Worm (Caenorhabditis elegans): ENCODE measurements around the gene math-26.

math-26 gene

ce11 chrII:1771347-1771746 is at the start of gene math-26:
Gene math-26 (plus strand): TSS chrII:1771647.
- peak; percentile 21 for TF ChIP-seq elt-2 (tag; optimal IDR thresholded peaks at IDR 0.05)

- TF ChIP-seq elt-2 (tag; optimal IDR thresholded peaks at IDR 0.05) (no peak), unc-62 (GFP tag; optimal IDR thresholded peaks at IDR 0.05) (no peak), mml-1 (tag; optimal IDR thresholded peaks at IDR 0.05) (no peak), fkh-10 (GFP tag; optimal IDR thresholded peaks at IDR 0.05) (no peak), pha-4 (tag; optimal IDR thresholded peaks at IDR 0.05) (no peak), nhr-237 (tag; optimal IDR thresholded peaks at IDR 0.05) (no peak), lin-39 (tag; optimal IDR thresholded peaks at IDR 0.05) (no peak)
Measured at ce11 chrII:1722394-1722793, 49.1 kb upstream of the math-26 start, which contains the start of the genes fbxb-5 and btb-8. Gene fbxb-5 (minus strand): TSS chrII:1722494. Gene btb-8 (plus strand): TSS chrII:1722770.

ce11 chrII:1724314-1724713 is 47.1 kb upstream of the math-26 start, which contains the start of gene fbxb-11:
Gene fbxb-11 (plus strand): TSS chrII:1724614.
- TF ChIP-seq nhr-11 (tag; optimal IDR thresholded peaks at IDR 0.05) (no peak), lin-39 (tag; optimal IDR thresholded peaks at IDR 0.05) (no peak), nhr-237 (tag; optimal IDR thresholded peaks at IDR 0.05) (no peak), skn-1 (tag; optimal IDR thresholded peaks at IDR 0.05) (no peak), lsy-12 (tag; optimal IDR thresholded peaks at IDR 0.05) (no peak), ceh-9 (tag; optimal IDR thresholded peaks at IDR 0.05) (no peak), daf-12 (tag; optimal IDR thresholded peaks at IDR 0.05) (no peak), ZK546.5 (tag; optimal IDR thresholded peaks at IDR 0.05) (no peak), ztf-4 (tag; optimal IDR thresholded peaks at IDR 0.05) (no peak), nhr-76 (tag; optimal IDR thresholded peaks at IDR 0.05) (no peak), ceh-16 (tag; optimal IDR thresholded peaks at IDR 0.05) (no peak), ama-1 (optimal IDR thresholded peaks at IDR 0.05) (no peak), nhr-67 (tag; optimal IDR thresholded peaks at IDR 0.05) (no peak), nhr-23 (tag; optimal IDR thresholded peaks at IDR 0.05) (no peak), sea-2 (GFP tag; optimal IDR thresholded peaks at IDR 0.05) (no peak), aly-2 (tag; optimal IDR thresholded peaks at IDR 0.05) (no peak), mml-1 (tag; optimal IDR thresholded peaks at IDR 0.05) (no peak)

ce11 chrII:1725735-1726134 is 45.7 kb upstream of the math-26 start, which contains the start of gene F45C12.17:
Gene F45C12.17 (plus strand): TSS chrII:1726111.
- TF ChIP-seq ceh-16 (tag; optimal IDR thresholded peaks at IDR 0.05), result no peak
- no peak for TF ChIP-seq fkh-2 (tag; optimal IDR thresholded peaks at IDR 0.05)
- TF ChIP-seq ZK546.5 (tag; optimal IDR thresholded peaks at IDR 0.05), result no peak
- TF ChIP-seq unc-39 (tag; optimal IDR thresholded peaks at IDR 0.05), result no peak
- no peak for TF ChIP-seq nhr-12 (tag; optimal IDR thresholded peaks at IDR 0.05)
- TF ChIP-seq mdl-1 (tag; optimal IDR thresholded peaks at IDR 0.05), result no peak
- no peak for TF ChIP-seq unc-62 (GFP tag; optimal IDR thresholded peaks at IDR 0.05)
- no peak for TF ChIP-seq nfya-1 (tag; optimal IDR thresholded peaks at IDR 0.05; ENCODE audit: insufficient read depth)
- no peak for TF ChIP-seq mml-1 (tag; optimal IDR thresholded peaks at IDR 0.05)
- no peak for TF ChIP-seq nhr-28 (tag; optimal IDR thresholded peaks at IDR 0.05)
- no peak for TF ChIP-seq ama-1 (optimal IDR thresholded peaks at IDR 0.05)
- TF ChIP-seq elt-2 (tag; optimal IDR thresholded peaks at IDR 0.05), result no peak
- no peak for TF ChIP-seq snpc-4 (tag; optimal IDR thresholded peaks at IDR 0.05)
- TF ChIP-seq egl-27 (tag; optimal IDR thresholded peaks at IDR 0.05), result no peak

ce11 chrII:1728253-1728652 is 43.2 kb upstream of the math-26 start, which contains the start of gene btb-9:
Gene btb-9 (plus strand): TSS chrII:1728506.
- TF ChIP-seq elt-2 (tag; optimal IDR thresholded peaks at IDR 0.05) (peak; percentile 92), daf-12 (tag; optimal IDR thresholded peaks at IDR 0.05) (no peak), pqm-1 (tag; optimal IDR thresholded peaks at IDR 0.05) (peak; percentile 89)

ce11 chrII:1730103-1730502 is 41.3 kb upstream of the math-26 start, which contains the start of gene ceh-81:
Gene ceh-81 (plus strand): TSS chrII:1730403.
- TF ChIP-seq ztf-11 (tag; optimal IDR thresholded peaks at IDR 0.05), result no peak
- no peak for TF ChIP-seq ztf-4 (tag; optimal IDR thresholded peaks at IDR 0.05)
- no peak for TF ChIP-seq egl-27 (tag; optimal IDR thresholded peaks at IDR 0.05)
- no peak for TF ChIP-seq mdl-1 (tag; optimal IDR thresholded peaks at IDR 0.05)
- TF ChIP-seq sea-2 (GFP tag; optimal IDR thresholded peaks at IDR 0.05), result no peak
- TF ChIP-seq daf-12 (tag; optimal IDR thresholded peaks at IDR 0.05), result no peak
- no peak for TF ChIP-seq ceh-82 (tag; optimal IDR thresholded peaks at IDR 0.05)
- no peak for TF ChIP-seq fos-1 (tag; optimal IDR thresholded peaks at IDR 0.05)
- no peak for TF ChIP-seq nhr-67 (tag; optimal IDR thresholded peaks at IDR 0.05)
- no peak for TF ChIP-seq pqm-1 (tag; optimal IDR thresholded peaks at IDR 0.05)
- no peak for TF ChIP-seq elt-2 (tag; optimal IDR thresholded peaks at IDR 0.05)
- TF ChIP-seq zag-1 (tag; optimal IDR thresholded peaks at IDR 0.05), result no peak
- TF ChIP-seq hmg-11 (tag; optimal IDR thresholded peaks at IDR 0.05), result no peak
- no peak for TF ChIP-seq elt-1 (tag; optimal IDR thresholded peaks at IDR 0.05)
- TF ChIP-seq pha-4 (tag; optimal IDR thresholded peaks at IDR 0.05), result no peak
- no peak for TF ChIP-seq elt-3 (tag; optimal IDR thresholded peaks at IDR 0.05)
